Worm (Caenorhabditis elegans) whole organism, L3 larva: ENCODE data around the gene C41A3.2.

Experiments used
- R02D3.7 ChIP-seq: fragments of 150-350 bp; optimal IDR thresholded peaks from 2 replicates; lab custom pipeline; 2014; ENCODE audit warnings: missing biosample characterization, missing genetic modification characterization
- ZK546.5 ChIP-seq: sonication (generic microtip); optimal IDR thresholded peaks from 2 replicates; lab custom pipeline; 2017; ENCODE audit warnings: missing biosample characterization, missing genetic modification characterization
- aly-2 ChIP-seq: fragments of 150-350 bp; optimal IDR thresholded peaks from 2 replicates; lab custom pipeline; 2014; ENCODE audit warnings: missing biosample characterization, missing genetic modification characterization
- ama-1 ChIP-seq: fragments of 150-350 bp; optimal IDR thresholded peaks from 2 replicates; lab custom pipeline; 2018
- ceh-16 ChIP-seq: sonication (generic microtip); optimal IDR thresholded peaks from 2 replicates; lab custom pipeline; 2017; ENCODE audit warnings: missing biosample characterization, missing genetic modification characterization
- ceh-28 ChIP-seq: fragments of 150-350 bp; optimal IDR thresholded peaks from 2 replicates; lab custom pipeline; 2014; ENCODE audit warnings: missing biosample characterization, missing genetic modification reagents, missing genetic modification characterization
- ceh-82 ChIP-seq: fragments of 150-350 bp; optimal IDR thresholded peaks from 2 replicates; lab custom pipeline; 2014; ENCODE audit warnings: missing biosample characterization, missing genetic modification characterization
- ceh-9 ChIP-seq: sonication (generic microtip); optimal IDR thresholded peaks from 2 replicates; lab custom pipeline; 2018; ENCODE audit warnings: missing biosample characterization, missing genetic modification characterization
- daf-12 ChIP-seq: fragments of 150-350 bp; optimal IDR thresholded peaks from 2 replicates; lab custom pipeline; 2014; ENCODE audit warnings: missing biosample characterization, missing genetic modification reagents, missing genetic modification characterization
- egl-27 ChIP-seq: sonication (generic microtip); optimal IDR thresholded peaks from 4 replicates; lab custom pipeline; 2017; ENCODE audit warnings: missing biosample characterization, missing genetic modification reagents, missing genetic modification characterization
- egl-5 ChIP-seq: fragments of 150-350 bp; optimal IDR thresholded peaks from 2 replicates; lab custom pipeline; 2017; ENCODE audit warnings: missing biosample characterization, missing genetic modification reagents, missing genetic modification characterization, inconsistent platforms
- elt-1 ChIP-seq: fragments of 150-350 bp; optimal IDR thresholded peaks from 2 replicates; lab custom pipeline; 2014; ENCODE audit warnings: missing biosample characterization, missing genetic modification characterization
- elt-2 ChIP-seq: sonication (generic microtip); optimal IDR thresholded peaks from 2 replicates; lab custom pipeline; 2016; ENCODE audit warnings: missing genetic modification reagents, mild to moderate bottlenecking, missing genetic modification characterization, missing compliant biosample characterization
- elt-3 ChIP-seq, 3 experiments: fragments of 150-350 bp in 1 of 3; sonication (generic microtip) in 2 of 3; optimal IDR thresholded peaks; 2 replicates in 2 of 3; 4 replicates in 1 of 3; lab custom pipeline; 2014 to 2017; ENCODE audit warnings: missing biosample characterization in 3 of 3, missing genetic modification characterization in 3 of 3
- eor-1 ChIP-seq, 2 experiments: fragments of 150-350 bp; optimal IDR thresholded peaks; 2 replicates each; lab custom pipeline; 2014 to 2018; ENCODE audit warnings: missing biosample characterization in 2 of 2, missing genetic modification characterization in 2 of 2
- fkh-10 ChIP-seq: sonication (generic microtip); optimal IDR thresholded peaks from 2 replicates; lab custom pipeline; 2017; ENCODE audit warnings: missing biosample characterization, missing genetic modification reagents, missing genetic modification characterization
- fkh-2 ChIP-seq: fragments of 150-350 bp; optimal IDR thresholded peaks from 2 replicates; lab custom pipeline; 2014; ENCODE audit warnings: missing biosample characterization, missing genetic modification reagents, missing genetic modification characterization
- fos-1 ChIP-seq: fragments of 150-350 bp; optimal IDR thresholded peaks from 2 replicates; lab custom pipeline; 2014; ENCODE audit warnings: missing biosample characterization, missing genetic modification characterization
- hmg-11 ChIP-seq: sonication (generic microtip); optimal IDR thresholded peaks from 2 replicates; lab custom pipeline; 2016; ENCODE audit warnings: missing genetic modification characterization, missing compliant biosample characterization
- jun-1 ChIP-seq: fragments of 150-350 bp; optimal IDR thresholded peaks from 2 replicates; lab custom pipeline; 2014; ENCODE audit warnings: missing biosample characterization, missing genetic modification reagents, missing genetic modification characterization
- lin-15B ChIP-seq: fragments of 150-350 bp; optimal IDR thresholded peaks from 2 replicates; lab custom pipeline; 2014; ENCODE audit warnings: missing biosample characterization, missing genetic modification characterization
- lin-39 ChIP-seq: fragments of 150-350 bp; optimal IDR thresholded peaks from 2 replicates; lab custom pipeline; 2018; ENCODE audit warnings: missing biosample characterization, missing genetic modification reagents, missing genetic modification characterization
- lsy-12 ChIP-seq: sonication (generic microtip); optimal IDR thresholded peaks from 2 replicates; lab custom pipeline; 2016; ENCODE audit warnings: mild to moderate bottlenecking, missing genetic modification characterization, missing compliant biosample characterization
- mdl-1 ChIP-seq: fragments of 150-350 bp; optimal IDR thresholded peaks from 2 replicates; lab custom pipeline; 2014; ENCODE audit warnings: missing biosample characterization, missing genetic modification characterization
- mml-1 ChIP-seq: fragments of 150-350 bp; sonication (generic microtip); optimal IDR thresholded peaks from 3 replicates; lab custom pipeline; 2014; ENCODE audit warnings: missing biosample characterization, missing genetic modification characterization
- nfya-1 ChIP-seq: sonication (generic microtip); optimal IDR thresholded peaks from 2 replicates; lab custom pipeline; 2017; ENCODE audit warnings: missing genetic modification characterization, mild to moderate bottlenecking, missing compliant biosample characterization, antibody characterized with exemption, moderate library complexity; ENCODE audit not compliant: insufficient read depth
- nhr-11 ChIP-seq: fragments of 150-350 bp; optimal IDR thresholded peaks from 2 replicates; lab custom pipeline; 2014; ENCODE audit warnings: missing biosample characterization, missing genetic modification characterization
- nhr-12 ChIP-seq: fragments of 150-350 bp; optimal IDR thresholded peaks from 2 replicates; lab custom pipeline; 2014; ENCODE audit warnings: missing biosample characterization, missing genetic modification characterization
- nhr-23 ChIP-seq: fragments of 150-350 bp; optimal IDR thresholded peaks from 2 replicates; lab custom pipeline; 2014; ENCODE audit warnings: missing biosample characterization, missing genetic modification reagents, missing genetic modification characterization
- nhr-237 ChIP-seq: fragments of 150-350 bp; optimal IDR thresholded peaks from 2 replicates; lab custom pipeline; 2014; ENCODE audit warnings: missing biosample characterization, missing genetic modification characterization
- nhr-25 ChIP-seq: sonication (generic microtip); optimal IDR thresholded peaks from 2 replicates; lab custom pipeline; 2017; ENCODE audit warnings: missing biosample characterization, missing genetic modification characterization
- nhr-28 ChIP-seq: fragments of 150-350 bp; optimal IDR thresholded peaks from 2 replicates; lab custom pipeline; 2014; ENCODE audit warnings: missing biosample characterization, missing genetic modification characterization
- nhr-43 ChIP-seq: sonication (generic microtip); optimal IDR thresholded peaks from 2 replicates; lab custom pipeline; 2016; ENCODE audit warnings: mild to moderate bottlenecking, missing genetic modification characterization, missing compliant biosample characterization; ENCODE audit not compliant: poor library complexity, severe bottlenecking
- nhr-67 ChIP-seq: fragments of 150-350 bp; optimal IDR thresholded peaks from 2 replicates; lab custom pipeline; 2014; ENCODE audit warnings: missing biosample characterization, missing genetic modification characterization
- nhr-76 ChIP-seq: fragments of 150-350 bp; sonication (generic microtip); optimal IDR thresholded peaks from 5 replicates; lab custom pipeline; 2014; ENCODE audit warnings: missing biosample characterization, missing genetic modification characterization
- nhr-77 ChIP-seq: fragments of 150-350 bp; optimal IDR thresholded peaks from 2 replicates; lab custom pipeline; 2014; ENCODE audit warnings: missing biosample characterization, missing genetic modification characterization
- pha-4 ChIP-seq: fragments of 150-350 bp; optimal IDR thresholded peaks from 2 replicates; lab custom pipeline; 2014; ENCODE audit warnings: missing biosample characterization, missing genetic modification reagents, missing genetic modification characterization
- pqm-1 ChIP-seq: fragments of 150-350 bp; optimal IDR thresholded peaks from 2 replicates; lab custom pipeline; 2017; ENCODE audit warnings: missing biosample characterization, missing genetic modification characterization, inconsistent platforms
- sea-2 ChIP-seq: fragments of 150-350 bp; sonication (generic microtip); optimal IDR thresholded peaks from 4 replicates; lab custom pipeline; 2014; ENCODE audit warnings: missing biosample characterization, missing genetic modification reagents, missing genetic modification characterization
- skn-1 ChIP-seq: fragments of 150-350 bp; optimal IDR thresholded peaks from 2 replicates; lab custom pipeline; 2014; ENCODE audit warnings: missing biosample characterization, missing genetic modification characterization
- snpc-4 ChIP-seq: fragments of 150-350 bp; optimal IDR thresholded peaks from 2 replicates; lab custom pipeline; 2014; ENCODE audit warnings: missing biosample characterization, missing genetic modification characterization
- tbx-2 ChIP-seq: sonication (generic microtip); optimal IDR thresholded peaks from 2 replicates; lab custom pipeline; 2016; ENCODE audit warnings: mild to moderate bottlenecking, missing genetic modification characterization, missing compliant biosample characterization
- unc-39 ChIP-seq: sonication (generic microtip); optimal IDR thresholded peaks from 4 replicates; lab custom pipeline; 2017; ENCODE audit warnings: missing biosample characterization, missing genetic modification characterization
- unc-62 ChIP-seq: fragments of 150-350 bp; sonication (generic microtip); optimal IDR thresholded peaks from 4 replicates; lab custom pipeline; 2014; ENCODE audit warnings: missing biosample characterization, missing genetic modification reagents, missing genetic modification characterization
- zag-1 ChIP-seq: fragments of 150-350 bp; optimal IDR thresholded peaks from 2 replicates; lab custom pipeline; 2014; ENCODE audit warnings: missing biosample characterization, missing genetic modification characterization
- ztf-11 ChIP-seq: fragments of 150-350 bp; optimal IDR thresholded peaks from 2 replicates; lab custom pipeline; 2014; ENCODE audit warnings: missing biosample characterization, missing genetic modification characterization
- ztf-4 ChIP-seq: fragments of 150-350 bp; optimal IDR thresholded peaks from 2 replicates; lab custom pipeline; 2014; ENCODE audit warnings: missing biosample characterization, missing genetic modification characterization

C41A3.2 gene

DNA sequence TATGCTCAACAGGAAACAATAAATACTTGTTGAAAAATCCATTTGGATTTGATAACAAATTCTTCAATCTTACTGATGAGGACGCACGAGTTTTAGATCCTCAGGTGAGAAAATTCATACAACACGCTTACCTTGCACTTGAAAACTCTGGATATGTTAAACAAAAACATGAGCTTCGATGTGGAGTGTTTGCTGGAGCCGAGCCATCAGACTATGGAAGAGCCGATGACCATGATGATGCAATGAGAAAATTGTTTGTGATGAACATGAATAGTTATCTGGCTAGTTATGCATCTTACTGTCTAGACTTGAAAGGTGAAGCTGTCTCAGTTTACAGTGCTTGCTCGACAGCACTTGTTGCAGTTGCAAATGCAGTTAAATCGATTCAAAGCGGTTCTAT is 19.8 kb upstream of the C41A3.2 start:
- TF ChIP-seq fkh-2 (tag; lab: Kevin White, UChicago) = no peak
- no peak for TF ChIP-seq unc-62 (GFP tag; lab: Kevin White, UChicago)
- TF ChIP-seq daf-12 (tag; lab: Kevin White, UChicago) = no peak
- TF ChIP-seq zag-1 (tag; lab: Kevin White, UChicago) = no peak
- no peak for TF ChIP-seq sea-2 (GFP tag; lab: Kevin White, UChicago)
- no peak for TF ChIP-seq ZK546.5
- no peak for TF ChIP-seq pha-4 (tag; lab: Kevin White, UChicago)
- TF ChIP-seq egl-5 (tag; lab: Kevin White, UChicago) = no peak
- no peak for TF ChIP-seq tbx-2 (tag; lab: Kevin White, UChicago)
- no peak for TF ChIP-seq ztf-11 (tag; lab: Kevin White, UChicago)
- TF ChIP-seq nhr-77 (tag; lab: Kevin White, UChicago) = no peak
- TF ChIP-seq eor-1 (tag; optimal IDR thresholded peaks at IDR 0.05; lab: Kevin White, UChicago) = no peak
- TF ChIP-seq nhr-28 = no peak

- TF ChIP-seq nhr-23 (tag; lab: Kevin White, UChicago) (peak; percentile 99), snpc-4 (tag; lab: Kevin White, UChicago) (peak; percentile 94), hmg-11 (tag; lab: Kevin White, UChicago) (no peak), elt-1 (peak; percentile 77), nhr-12 (tag; lab: Kevin White, UChicago) (peak; percentile 15), nhr-43 (tag; lab: Kevin White, UChicago) (peak; percentile 99), lsy-12 (tag; lab: Kevin White, UChicago) (peak; percentile 96), ZK546.5 (no peak), sea-2 (GFP tag; lab: Kevin White, UChicago) (no peak), ceh-16 (peak; percentile 83), nhr-76 (tag; lab: Kevin White, UChicago) (peak; percentile 77), zag-1 (tag; lab: Kevin White, UChicago) (peak; percentile 88), aly-2 (tag; lab: Kevin White, UChicago) (peak; percentile 98), ceh-9 (tag; lab: Kevin White, UChicago) (no peak), ama-1 (lab: Kevin White, UChicago) (no peak), jun-1 (peak; percentile 99), ceh-82 (peak; percentile 98), nhr-67 (tag; lab: Kevin White, UChicago) (peak; percentile 71), fkh-10 (GFP tag; lab: Kevin White, UChicago) (peak; percentile 7), mml-1 (tag; lab: Kevin White, UChicago) (peak; percentile 20), nhr-237 (peak; percentile 76), daf-12 (tag; lab: Kevin White, UChicago) (peak; percentile 80), R02D3.7 (peak; percentile 91), ztf-4 (peak; percentile 87), unc-39 (tag; lab: Kevin White, UChicago) (peak; percentile 47), lin-39 (peak; percentile 98), unc-62 (GFP tag; lab: Kevin White, UChicago) (peak; percentile 86), nhr-77 (tag; lab: Kevin White, UChicago) (peak; percentile 96), elt-3 (tag; optimal IDR thresholded peaks at IDR 0.05; lab: Kevin White, UChicago) (peak in 2 of 3 experiments; percentile 96 to 99), nfya-1 (tag; lab: Kevin White, UChicago) (peak; percentile 88), egl-5 (tag; lab: Kevin White, UChicago) (peak; percentile 98), egl-27 (tag; lab: Kevin White, UChicago) (peak; percentile 96), tbx-2 (tag; lab: Kevin White, UChicago) (peak; percentile 98), nhr-25 (tag; lab: Kevin White, UChicago) (peak; percentile 100), nhr-11 (tag; lab: Kevin White, UChicago) (peak; percentile 96), pha-4 (tag; lab: Kevin White, UChicago) (no peak), ztf-11 (tag; lab: Kevin White, UChicago) (peak; percentile 60), elt-2 (tag; lab: Kevin White, UChicago) (peak; percentile 81), eor-1 (tag; optimal IDR thresholded peaks at IDR 0.05; lab: Kevin White, UChicago) (no peak), fkh-2 (tag; lab: Kevin White, UChicago) (peak; percentile 24), ceh-28 (tag; lab: Kevin White, UChicago) (peak; percentile 98), lin-15B (tag; lab: Kevin White, UChicago) (peak; percentile 31), skn-1 (tag; lab: Kevin White, UChicago) (peak; percentile 95), fos-1 (tag; lab: Kevin White, UChicago) (peak; percentile 95), nhr-28 (peak; percentile 83), pqm-1 (peak; percentile 92), mdl-1 (tag; lab: Kevin White, UChicago) (peak; percentile 81)
These were observed 15.2 kb upstream of the C41A3.2 start for ce11 chrX:5429335-5429734.
